Fruit fly (Drosophila melanogaster) whole organism, embryonic: Measurements from ENCODE around the gene CG31525.
A peak's percentile ranks its signal among the peaks of the same experiment; 100 is the strongest.

Experiments
- Adf1 ChIP-seq: fragments of 200-800 bp; sonication (Bioruptor generic); IDR thresholded peaks from 2 replicates; pipeline ENCODE4 v1.3.6; 2022; ENCODE audit warnings: missing biosample characterization, missing genetic modification characterization
- CG10366 ChIP-seq: fragments of 200-800 bp; sonication (Bioruptor generic); IDR thresholded peaks from 2 replicates; pipeline ENCODE4 v1.3.6; 2022; ENCODE audit warnings: missing biosample characterization, missing genetic modification characterization
- CG10654 ChIP-seq: fragments of 200-800 bp; sonication (Bioruptor generic); optimal IDR thresholded peaks from 2 replicates; lab custom pipeline; 2016; ENCODE audit warnings: missing biosample characterization, missing genetic modification characterization
- CG12155 ChIP-seq: fragments of 200-800 bp; sonication (Bioruptor generic); optimal IDR thresholded peaks from 3 replicates; lab custom pipeline; 2016; ENCODE audit warnings: missing biosample characterization, missing genetic modification characterization
- CG12219 ChIP-seq: fragments of 200-800 bp; sonication (Bioruptor generic); optimal IDR thresholded peaks from 3 replicates; lab custom pipeline; 2018; ENCODE audit warnings: missing biosample characterization, mild to moderate bottlenecking, missing genetic modification characterization
- CG13775 ChIP-seq: fragments of 200-800 bp; sonication (Bioruptor generic); optimal IDR thresholded peaks from 3 replicates; lab custom pipeline; 2017; ENCODE audit warnings: missing biosample characterization, mild to moderate bottlenecking, missing genetic modification characterization
- CG17186 ChIP-seq: fragments of 200-800 bp; sonication (Bioruptor generic); optimal IDR thresholded peaks from 3 replicates; lab custom pipeline; 2017; ENCODE audit warnings: missing biosample characterization, missing genetic modification reagents, missing genetic modification characterization
- CG17328 ChIP-seq: fragments of 200-800 bp; sonication (Bioruptor generic); IDR thresholded peaks from 2 replicates; pipeline ENCODE4 v1.3.6; 2022; ENCODE audit warnings: missing biosample characterization, missing genetic modification characterization
- CG17912 ChIP-seq: fragments of 200-800 bp; sonication (Bioruptor generic); optimal IDR thresholded peaks from 2 replicates; lab custom pipeline; 2018; ENCODE audit warnings: missing biosample characterization, mild to moderate bottlenecking, missing genetic modification characterization
- CG18476 ChIP-seq: fragments of 200-800 bp; sonication (Bioruptor generic); optimal IDR thresholded peaks from 2 replicates; lab custom pipeline; 2016; ENCODE audit warnings: missing biosample characterization, mild to moderate bottlenecking, missing genetic modification characterization
- CG18764 ChIP-seq: fragments of 200-800 bp; sonication (Bioruptor generic); optimal IDR thresholded peaks from 3 replicates; lab custom pipeline; 2016; ENCODE audit warnings: missing biosample characterization, missing genetic modification characterization
- CG31441 ChIP-seq: fragments of 200-800 bp; sonication (Bioruptor generic); IDR thresholded peaks from 2 replicates; pipeline ENCODE4 v1.3.6; 2022; ENCODE audit warnings: missing biosample characterization, missing genetic modification characterization
- CG4404 ChIP-seq: fragments of 200-800 bp; sonication (Bioruptor generic); IDR thresholded peaks from 2 replicates; pipeline ENCODE4 v1.3.6; 2022; ENCODE audit warnings: missing biosample characterization, missing genetic modification characterization
- CG4820 ChIP-seq: fragments of 200-800 bp; sonication (Bioruptor generic); optimal IDR thresholded peaks from 3 replicates; lab custom pipeline; 2016; ENCODE audit warnings: missing biosample characterization, missing genetic modification characterization
- CG6765 ChIP-seq: fragments of 200-800 bp; sonication (Bioruptor generic); optimal IDR thresholded peaks from 3 replicates; lab custom pipeline; 2017; ENCODE audit warnings: missing biosample characterization, mild to moderate bottlenecking, missing genetic modification characterization
- CG7745 ChIP-seq: fragments of 200-800 bp; sonication (Bioruptor generic); optimal IDR thresholded peaks from 2 replicates; lab custom pipeline; 2018; ENCODE audit warnings: missing biosample characterization, mild to moderate bottlenecking, missing genetic modification characterization, moderate library complexity
- CG7987 ChIP-seq: fragments of 200-800 bp; sonication (Bioruptor generic); optimal IDR thresholded peaks from 2 replicates; lab custom pipeline; 2018; ENCODE audit warnings: missing biosample characterization, mild to moderate bottlenecking, missing genetic modification characterization, moderate library complexity
- CG8924 ChIP-seq: fragments of 200-800 bp; optimal IDR thresholded peaks from 3 replicates; lab custom pipeline; 2019; ENCODE audit warnings: missing biosample characterization, mild to moderate bottlenecking, missing genetic modification characterization, moderate library complexity
- CG9437 ChIP-seq: fragments of 200-800 bp; sonication (Bioruptor generic); optimal IDR thresholded peaks from 2 replicates; lab custom pipeline; 2018; ENCODE audit warnings: missing biosample characterization, mild to moderate bottlenecking, missing genetic modification characterization
- CG9727 ChIP-seq: fragments of 200-800 bp; sonication (Bioruptor generic); optimal IDR thresholded peaks from 3 replicates; lab custom pipeline; 2017; ENCODE audit warnings: missing biosample characterization, mild to moderate bottlenecking, missing genetic modification characterization
- CHES-1-like ChIP-seq: fragments of 200-800 bp; sonication (Bioruptor generic); optimal IDR thresholded peaks from 2 replicates; lab custom pipeline; 2016; ENCODE audit warnings: missing biosample characterization, missing genetic modification characterization
- Camta ChIP-seq: fragments of 200-800 bp; sonication (Bioruptor generic); optimal IDR thresholded peaks from 2 replicates; lab custom pipeline; 2016; ENCODE audit warnings: missing biosample characterization, missing genetic modification characterization
- Chrac-16 ChIP-seq: fragments of 200-800 bp; sonication (Bioruptor generic); optimal IDR thresholded peaks from 3 replicates; lab custom pipeline; 2016; ENCODE audit warnings: missing biosample characterization, missing genetic modification characterization
- Dip3 ChIP-seq: fragments of 200-800 bp; sonication (Bioruptor generic); optimal IDR thresholded peaks from 3 replicates; lab custom pipeline; 2016; ENCODE audit warnings: missing biosample characterization, missing genetic modification characterization
- Dll ChIP-seq: fragments of 200-800 bp; sonication (Bioruptor generic); IDR thresholded peaks from 4 replicates; pipeline ENCODE4 v1.3.6; 2022; ENCODE audit warnings: missing biosample characterization, missing genetic modification characterization; ENCODE audit not compliant: partially characterized antibody
- Fer3 ChIP-seq: fragments of 200-800 bp; sonication (Bioruptor generic); optimal IDR thresholded peaks from 2 replicates; lab custom pipeline; 2018; ENCODE audit warnings: missing biosample characterization, mild to moderate bottlenecking, missing genetic modification characterization, moderate library complexity
- Hand ChIP-seq: fragments of 200-800 bp; sonication (Bioruptor generic); optimal IDR thresholded peaks from 2 replicates; lab custom pipeline; 2017; ENCODE audit warnings: mild to moderate bottlenecking, missing biosample characterization, missing genetic modification reagents, missing genetic modification characterization
- Lhr ChIP-seq: fragments of 200-800 bp; sonication (Bioruptor generic); optimal IDR thresholded peaks from 3 replicates; lab custom pipeline; 2017; ENCODE audit warnings: mild to moderate bottlenecking, missing biosample characterization, missing genetic modification reagents, missing genetic modification characterization
- Neu2 ChIP-seq: fragments of 200-800 bp; sonication (Bioruptor generic); optimal IDR thresholded peaks from 3 replicates; lab custom pipeline; 2016; ENCODE audit warnings: missing biosample characterization, missing genetic modification characterization, borderline replicate concordance
- Sin3A ChIP-seq: fragments of >200 bp; optimal IDR thresholded peaks from 2 replicates; lab custom pipeline; 2018
- Trl ChIP-seq, 3 experiments: fragments of >200 bp in 2 of 3; fragments of 200-800 bp in 1 of 3; sonication (Bioruptor generic) in 1 of 3; optimal IDR thresholded peaks; 2 replicates in 1 of 3; 3 replicates in 2 of 3; lab custom pipeline; 2016 to 2017; ENCODE audit warnings: missing biosample characterization in 1 of 3, missing genetic modification characterization in 1 of 3
- ato ChIP-seq: fragments of 200-800 bp; sonication (Bioruptor generic); IDR thresholded peaks from 2 replicates; pipeline ENCODE4 v1.3.6; 2022; ENCODE audit warnings: missing biosample characterization, missing genetic modification characterization; ENCODE audit not compliant: partially characterized antibody
- bigmax ChIP-seq: fragments of 200-800 bp; sonication (Bioruptor generic); optimal IDR thresholded peaks from 2 replicates; lab custom pipeline; 2018; ENCODE audit warnings: missing biosample characterization, mild to moderate bottlenecking, missing genetic modification characterization
- chm ChIP-seq: fragments of 200-800 bp; sonication (Bioruptor generic); IDR thresholded peaks from 2 replicates; pipeline ENCODE4 v1.3.6; 2022; ENCODE audit warnings: missing biosample characterization, missing genetic modification characterization
- croc ChIP-seq: fragments of 200-800 bp; sonication (Bioruptor generic); conservative IDR thresholded peaks from 3 replicates; pipeline ENCODE4 v1.3.6; 2022; ENCODE audit warnings: missing biosample characterization, missing genetic modification characterization
- fu2 ChIP-seq: fragments of 200-800 bp; sonication (Bioruptor generic); optimal IDR thresholded peaks from 2 replicates; lab custom pipeline; 2016; ENCODE audit warnings: missing biosample characterization, missing genetic modification characterization
- her ChIP-seq: fragments of 200-800 bp; sonication (Bioruptor generic); optimal IDR thresholded peaks from 2 replicates; lab custom pipeline; 2016; ENCODE audit warnings: missing biosample characterization, missing genetic modification characterization
- inv ChIP-seq: fragments of 200-800 bp; sonication (Bioruptor generic); IDR thresholded peaks from 2 replicates; pipeline ENCODE4 v1.3.6; 2022; ENCODE audit warnings: missing biosample characterization, missing genetic modification characterization; ENCODE audit not compliant: partially characterized antibody
- lola ChIP-seq, 3 experiments: fragments of >200 bp in 2 of 3; fragments of 200-800 bp in 1 of 3; sonication (Bioruptor generic) in 1 of 3; optimal IDR thresholded peaks; 2 replicates each; lab custom pipeline; 2017 to 2019; ENCODE audit warnings: missing biosample characterization in 3 of 3, missing genetic modification characterization in 3 of 3, mild to moderate bottlenecking in 1 of 3, moderate library complexity in 1 of 3
- mam ChIP-seq: fragments of 200-800 bp; sonication (Bioruptor generic); optimal IDR thresholded peaks from 3 replicates; lab custom pipeline; 2016; ENCODE audit warnings: missing biosample characterization, missing genetic modification characterization
- mirr ChIP-seq: fragments of 200-800 bp; sonication (Bioruptor generic); optimal IDR thresholded peaks from 3 replicates; lab custom pipeline; 2018; ENCODE audit warnings: missing biosample characterization, mild to moderate bottlenecking, missing genetic modification characterization
- mld ChIP-seq: fragments of 200-800 bp; sonication (Bioruptor generic); IDR thresholded peaks from 3 replicates; pipeline ENCODE4 v1.3.6; 2022; ENCODE audit warnings: missing biosample characterization, missing genetic modification characterization; ENCODE audit not compliant: partially characterized antibody
- pita ChIP-seq: fragments of 200-800 bp; sonication (Bioruptor generic); optimal IDR thresholded peaks from 2 replicates; lab custom pipeline; 2017; ENCODE audit warnings: missing biosample characterization, mild to moderate bottlenecking, missing genetic modification characterization
- schlank ChIP-seq: fragments of 200-800 bp; sonication (Bioruptor generic); optimal IDR thresholded peaks from 2 replicates; lab custom pipeline; 2018; ENCODE audit warnings: missing biosample characterization, mild to moderate bottlenecking, missing genetic modification characterization
- scrt ChIP-seq: fragments of 200-800 bp; sonication (Bioruptor generic); optimal IDR thresholded peaks from 2 replicates; lab custom pipeline; 2018; ENCODE audit warnings: missing biosample characterization, mild to moderate bottlenecking, missing genetic modification characterization, moderate library complexity
- sens ChIP-seq: fragments of 200-800 bp; sonication (Bioruptor generic); peaks from one replicate; lab custom pipeline; 2016; ENCODE audit warnings: missing biosample characterization, missing genetic modification characterization
- slp2 ChIP-seq: fragments of 200-800 bp; sonication (Bioruptor generic); optimal IDR thresholded peaks from 2 replicates; lab custom pipeline; 2016; ENCODE audit warnings: missing biosample characterization, missing genetic modification characterization
- stwl ChIP-seq: fragments of 200-800 bp; sonication (Bioruptor generic); optimal IDR thresholded peaks from 3 replicates; lab custom pipeline; 2018; ENCODE audit warnings: missing biosample characterization, mild to moderate bottlenecking, missing genetic modification characterization, moderate library complexity
- toy ChIP-seq: fragments of 200-800 bp; sonication (Bioruptor generic); IDR thresholded peaks from 2 replicates; pipeline ENCODE4 v1.3.6; 2022; ENCODE audit warnings: missing biosample characterization, missing genetic modification characterization

The CG31525 gene

DNA sequence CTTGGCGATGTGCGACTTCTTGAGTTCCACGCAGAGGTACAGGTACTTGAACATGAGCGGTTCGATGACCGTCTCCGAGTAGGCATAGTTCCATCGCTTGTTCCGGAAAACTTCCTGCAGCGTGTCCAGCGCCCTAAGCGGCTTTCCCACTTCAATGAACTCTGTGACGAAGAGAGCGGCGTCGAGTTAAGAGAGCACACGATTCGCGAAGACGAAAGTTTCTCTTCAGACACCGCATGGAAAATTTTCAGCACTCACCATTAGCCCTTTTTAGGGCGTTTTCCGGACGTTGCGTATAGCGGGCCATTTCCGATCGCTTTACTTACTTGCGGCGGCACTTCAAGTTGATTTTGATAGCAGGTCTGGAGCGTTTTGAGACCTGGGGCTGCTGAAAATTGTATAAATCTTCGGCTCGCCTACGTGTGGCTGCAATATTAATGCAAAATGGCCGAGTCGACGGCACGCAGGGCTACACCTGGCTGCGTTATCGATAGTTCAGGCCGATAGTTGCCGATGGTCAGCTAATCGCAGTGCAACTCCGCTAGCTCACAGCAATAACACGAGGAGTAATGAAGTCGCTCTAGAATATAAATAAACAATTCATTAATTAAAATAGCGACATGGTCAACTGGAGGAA is 6.7 kb downstream of the CG31525 start, which contains the start of the genes eIF3a and CG1074 (continued):
- TF ChIP-seq CG12155 (GFP tag; lab: Kevin White, UChicago) (peak; percentile 47), Adf1 (GFP tag; lab: Robert Waterston, UW) (peak; percentile 52), mld (GFP tag; lab: Robert Waterston, UW) (peak; percentile 96), pita (GFP tag; lab: Kevin White, UChicago) (no peak), CG18476 (GFP tag; lab: Kevin White, UChicago) (peak; percentile 7), CG12219 (GFP tag; lab: Kevin White, UChicago) (peak; percentile 35), croc (peak; percentile 23; the same call in 1 of the 3 replicates), Neu2 (GFP tag; lab: Kevin White, UChicago) (peak; percentile 62), Dip3 (GFP tag; lab: Kevin White, UChicago) (peak; percentile 59), Lhr (GFP tag; lab: Kevin White, UChicago) (peak; percentile 68), mirr (GFP tag; lab: Kevin White, UChicago) (peak; percentile 85), Sin3A (lab: Kevin White, UChicago) (peak; percentile 86), CG13775 (GFP tag; lab: Kevin White, UChicago) (peak; percentile 71), CG4404 (GFP tag; lab: Robert Waterston, UW) (peak; percentile 26; the same call in 1 of the 2 replicates), CG10654 (GFP tag; lab: Kevin White, UChicago) (peak; percentile 40), mam (peak; percentile 61), Fer3 (tag; lab: Kevin White, UChicago) (peak; percentile 64), bigmax (GFP tag; lab: Kevin White, UChicago) (peak; percentile 46), Chrac-16 (peak; percentile 27), schlank (tag; lab: Kevin White, UChicago) (peak; percentile 60), ato (GFP tag; lab: Robert Waterston, UW) (peak; percentile 98), CG8924 (tag; lab: Kevin White, UChicago) (peak; percentile 83), CG9437 (GFP tag; lab: Kevin White, UChicago) (peak; percentile 53), her (GFP tag; lab: Kevin White, UChicago) (peak; percentile 66), CG17186 (GFP tag; lab: Kevin White, UChicago) (peak; percentile 90), CHES-1-like (GFP tag; lab: Kevin White, UChicago) (peak; percentile 75), CG9727 (peak; percentile 78), CG10366 (no peak; the same call in 1 of the 2 replicates), inv (peak; percentile 96), CG7987 (GFP tag; lab: Kevin White, UChicago) (peak; percentile 89), Dll (GFP tag; lab: Robert Waterston, UW) (peak; percentile 91), scrt (GFP tag; lab: Kevin White, UChicago) (peak; percentile 50), sens (peak; percentile 96), CG18764 (GFP tag; lab: Kevin White, UChicago) (peak; percentile 31), CG4820 (GFP tag; lab: Kevin White, UChicago) (no peak), Hand (GFP tag; lab: Kevin White, UChicago) (peak; percentile 35), stwl (peak; percentile 87), lola (GFP tag; optimal IDR thresholded peaks at IDR 0.05; lab: Kevin White, UChicago) (peak in 1 of 3 experiments; percentile 2), CG31441 (GFP tag; lab: Robert Waterston, UW) (no peak; the same call in 1 of the 2 replicates), CG17328 (GFP tag; lab: Robert Waterston, UW) (peak; percentile 50; the same call in 1 of the 2 replicates), toy (peak; percentile 60), Trl (optimal IDR thresholded peaks at IDR 0.05; lab: Kevin White, UChicago) (peak; percentile 76), Trl (GFP tag; optimal IDR thresholded peaks at IDR 0.05; lab: Kevin White, UChicago) (peak; percentile 75), Camta (GFP tag; lab: Kevin White, UChicago) (peak; percentile 55), CG17912 (peak; percentile 75), chm (peak; percentile 83), CG6765 (GFP tag; lab: Kevin White, UChicago) (peak; percentile 73), CG7745 (tag; lab: Kevin White, UChicago) (peak; percentile 15), fu2 (GFP tag; lab: Kevin White, UChicago) (peak; percentile 0), slp2 (GFP tag; lab: Kevin White, UChicago) (peak; percentile 35)
